Fruit fly (Drosophila melanogaster) whole organism, embryonic: Measurements from ENCODE around the gene CG4364.

Source experiments
- CG10147 ChIP-seq: fragments of 200-800 bp; sonication (Bioruptor generic); optimal IDR thresholded peaks from 2 replicates; lab custom pipeline; 2019; ENCODE audit warnings: missing biosample characterization, mild to moderate bottlenecking, missing genetic modification characterization, moderate library complexity
- CG10274 ChIP-seq: fragments of 200-800 bp; sonication (Bioruptor generic); optimal IDR thresholded peaks from 3 replicates; lab custom pipeline; 2017; ENCODE audit warnings: missing biosample characterization, mild to moderate bottlenecking, missing genetic modification characterization
- CG10321 ChIP-seq: fragments of 200-800 bp; sonication (Bioruptor generic); IDR thresholded peaks from 2 replicates; pipeline ENCODE4 v1.3.6; 2022; ENCODE audit warnings: missing biosample characterization, missing genetic modification characterization
- CG11085 ChIP-seq: fragments of 200-800 bp; sonication (Bioruptor generic); IDR thresholded peaks from 2 replicates; pipeline ENCODE4 v1.3.6; 2022; ENCODE audit warnings: missing biosample characterization, missing genetic modification characterization
- CG12104 ChIP-seq: fragments of 200-800 bp; sonication (Bioruptor generic); optimal IDR thresholded peaks from 3 replicates; lab custom pipeline; 2016; ENCODE audit warnings: missing biosample characterization, missing genetic modification characterization
- CG12659 ChIP-seq: fragments of 200-800 bp; sonication (Bioruptor generic); optimal IDR thresholded peaks from 3 replicates; lab custom pipeline; 2017; ENCODE audit warnings: mild to moderate bottlenecking, missing biosample characterization, missing genetic modification reagents, missing genetic modification characterization
- CG15011 ChIP-seq: fragments of 200-800 bp; sonication (Bioruptor generic); optimal IDR thresholded peaks from 3 replicates; lab custom pipeline; 2018; ENCODE audit warnings: missing biosample characterization, mild to moderate bottlenecking, missing genetic modification characterization
- CG17802 ChIP-seq: fragments of 200-800 bp; sonication (Bioruptor generic); optimal IDR thresholded peaks from 2 replicates; lab custom pipeline; 2018; ENCODE audit warnings: missing biosample characterization, mild to moderate bottlenecking, missing genetic modification characterization, moderate library complexity
- CG1832 ChIP-seq: fragments of 200-800 bp; sonication (Bioruptor generic); optimal IDR thresholded peaks from 2 replicates; lab custom pipeline; 2017; ENCODE audit warnings: missing biosample characterization, mild to moderate bottlenecking, missing genetic modification characterization, inconsistent platforms
- CG2199 ChIP-seq: fragments of 200-800 bp; sonication (Bioruptor generic); IDR thresholded peaks from 3 replicates; pipeline ENCODE4 v1.3.6; 2022; ENCODE audit warnings: missing biosample characterization, missing genetic modification characterization
- CG3726 ChIP-seq: fragments of 200-800 bp; sonication (Bioruptor generic); IDR thresholded peaks from 3 replicates; pipeline ENCODE4, ENCODE4 v1.3.6; 2022; ENCODE audit warnings: missing biosample characterization, missing genetic modification characterization
- CG5245 ChIP-seq: fragments of 200-800 bp; sonication (Bioruptor generic); optimal IDR thresholded peaks from 3 replicates; lab custom pipeline; 2016; ENCODE audit warnings: missing biosample characterization, missing genetic modification characterization
- CG6791 ChIP-seq: fragments of 200-800 bp; sonication (Bioruptor generic); IDR thresholded peaks from 3 replicates; pipeline ENCODE4 v1.3.6; 2022; ENCODE audit warnings: missing biosample characterization, missing genetic modification characterization; ENCODE audit not compliant: partially characterized antibody
- CG7928 ChIP-seq: fragments of 200-800 bp; sonication (Bioruptor generic); optimal IDR thresholded peaks from 2 replicates; lab custom pipeline; 2017; ENCODE audit warnings: missing biosample characterization, mild to moderate bottlenecking, missing genetic modification characterization
- CG8388 ChIP-seq: fragments of 200-800 bp; sonication (Bioruptor generic); optimal IDR thresholded peaks from 2 replicates; lab custom pipeline; 2019; ENCODE audit warnings: missing biosample characterization, mild to moderate bottlenecking, missing genetic modification characterization, moderate library complexity
- CG8478 ChIP-seq: fragments of >200 bp; optimal IDR thresholded peaks from 2 replicates; lab custom pipeline; 2018
- CG9932 ChIP-seq: fragments of 200-800 bp; sonication (Bioruptor generic); IDR thresholded peaks from 2 replicates; pipeline ENCODE4 v1.3.6; 2022; ENCODE audit warnings: missing biosample characterization, missing genetic modification characterization
- Chrac-16 ChIP-seq: fragments of 200-800 bp; sonication (Bioruptor generic); optimal IDR thresholded peaks from 3 replicates; lab custom pipeline; 2016; ENCODE audit warnings: missing biosample characterization, missing genetic modification characterization
- D ChIP-seq, 2 experiments: fragments of 200-800 bp in 1 of 2; fragments of >200 bp in 1 of 2; sonication (Bioruptor generic) in 1 of 2; optimal IDR thresholded peaks; 2 replicates in 1 of 2; 3 replicates in 1 of 2; lab custom pipeline; 2017; ENCODE audit warnings: mild to moderate bottlenecking in 1 of 2, missing biosample characterization in 1 of 2, missing genetic modification characterization in 1 of 2, missing genetic modification reagents in 1 of 2
- D19A ChIP-seq: fragments of 200-800 bp; optimal IDR thresholded peaks from 3 replicates; lab custom pipeline; 2019; ENCODE audit warnings: missing biosample characterization, mild to moderate bottlenecking, missing genetic modification characterization, moderate library complexity
- Deaf1 ChIP-seq: fragments of 200-800 bp; optimal IDR thresholded peaks from 3 replicates; lab custom pipeline; 2019; ENCODE audit warnings: missing biosample characterization, mild to moderate bottlenecking, missing genetic modification characterization, moderate library complexity
- Dip2 ChIP-seq: fragments of 200-800 bp; sonication (Bioruptor generic); IDR thresholded peaks from 2 replicates; pipeline ENCODE4 v1.3.6; 2022; ENCODE audit warnings: missing biosample characterization, missing genetic modification characterization
- Ets97D ChIP-seq: fragments of 200-800 bp; sonication (Bioruptor generic); optimal IDR thresholded peaks from 3 replicates; lab custom pipeline; 2016; ENCODE audit warnings: missing biosample characterization, missing genetic modification characterization
- GATAe ChIP-seq: fragments of 200-800 bp; sonication (Bioruptor generic); conservative IDR thresholded peaks from 2 replicates; pipeline ENCODE4 v1.3.6; 2022; ENCODE audit warnings: missing biosample characterization, missing genetic modification characterization
- Hand ChIP-seq: fragments of 200-800 bp; sonication (Bioruptor generic); optimal IDR thresholded peaks from 2 replicates; lab custom pipeline; 2017; ENCODE audit warnings: mild to moderate bottlenecking, missing biosample characterization, missing genetic modification reagents, missing genetic modification characterization
- Hmr ChIP-seq: fragments of 200-800 bp; sonication (Bioruptor generic); optimal IDR thresholded peaks from 3 replicates; lab custom pipeline; 2017; ENCODE audit warnings: mild to moderate bottlenecking, missing biosample characterization, missing genetic modification reagents, missing genetic modification characterization
- Hsf ChIP-seq: fragments of 200-800 bp; sonication (Bioruptor generic); optimal IDR thresholded peaks from 3 replicates; lab custom pipeline; 2016; ENCODE audit warnings: missing biosample characterization, missing genetic modification characterization
- MBD-R2 ChIP-seq: fragments of 200-800 bp; sonication (Bioruptor generic); IDR thresholded peaks from 2 replicates; pipeline ENCODE4 v1.3.6; 2022; ENCODE audit warnings: missing biosample characterization, missing genetic modification characterization
- NC2β ChIP-seq: fragments of 200-800 bp; sonication (Bioruptor generic); optimal IDR thresholded peaks from 2 replicates; lab custom pipeline; 2016; ENCODE audit warnings: missing biosample characterization, missing genetic modification characterization
- Nf-YB ChIP-seq: fragments of 200-800 bp; sonication (Bioruptor generic); optimal IDR thresholded peaks from 3 replicates; lab custom pipeline; 2019; ENCODE audit warnings: missing biosample characterization, mild to moderate bottlenecking, missing genetic modification characterization, moderate library complexity
- Optix ChIP-seq: fragments of 200-800 bp; sonication (Bioruptor generic); IDR thresholded peaks from 3 replicates; pipeline ENCODE4 v1.3.6; 2022; ENCODE audit warnings: missing biosample characterization, missing genetic modification characterization
- ase ChIP-seq: fragments of 200-800 bp; sonication (Bioruptor generic); IDR thresholded peaks from 3 replicates; pipeline ENCODE4 v1.3.6; 2022; ENCODE audit warnings: missing biosample characterization, missing genetic modification characterization
- cas ChIP-seq: fragments of 200-800 bp; sonication (Bioruptor generic); IDR thresholded peaks from 2 replicates; pipeline ENCODE4 v1.3.6; 2022; ENCODE audit warnings: missing biosample characterization, missing genetic modification characterization
- cg ChIP-seq: fragments of 200-800 bp; sonication (Bioruptor generic); optimal IDR thresholded peaks from 3 replicates; lab custom pipeline; 2019; ENCODE audit warnings: missing biosample characterization, mild to moderate bottlenecking, missing genetic modification characterization, moderate library complexity
- corto ChIP-seq: fragments of 200-800 bp; sonication (Bioruptor generic); optimal IDR thresholded peaks from 2 replicates; lab custom pipeline; 2016; ENCODE audit warnings: missing biosample characterization, mild to moderate bottlenecking, missing genetic modification characterization, moderate library complexity
- cwo ChIP-seq: fragments of 200-800 bp; sonication (Bioruptor generic); optimal IDR thresholded peaks from 3 replicates; lab custom pipeline; 2017; ENCODE audit warnings: missing biosample characterization, missing genetic modification characterization, mild to moderate bottlenecking, moderate library complexity, missing genetic modification reagents
- gfzf ChIP-seq: fragments of 200-800 bp; sonication (Bioruptor generic); optimal IDR thresholded peaks from 2 replicates; lab custom pipeline; 2016; ENCODE audit warnings: missing biosample characterization, mild to moderate bottlenecking, missing genetic modification characterization, moderate library complexity
- grau ChIP-seq: fragments of 200-800 bp; optimal IDR thresholded peaks from 3 replicates; lab custom pipeline; 2019; ENCODE audit warnings: missing biosample characterization, mild to moderate bottlenecking, missing genetic modification characterization, moderate library complexity
- kay ChIP-seq: fragments of 200-800 bp; sonication (Bioruptor generic); optimal IDR thresholded peaks from 2 replicates; lab custom pipeline; 2016; ENCODE audit warnings: missing biosample characterization, missing genetic modification characterization
- knrl ChIP-seq: fragments of 200-800 bp; sonication (Bioruptor generic); IDR thresholded peaks from 3 replicates; pipeline ENCODE4 v1.3.6; 2022; ENCODE audit warnings: missing biosample characterization, missing genetic modification characterization; ENCODE audit not compliant: partially characterized antibody
- mld ChIP-seq: fragments of 200-800 bp; sonication (Bioruptor generic); IDR thresholded peaks from 3 replicates; pipeline ENCODE4 v1.3.6; 2022; ENCODE audit warnings: missing biosample characterization, missing genetic modification characterization; ENCODE audit not compliant: partially characterized antibody
- oc ChIP-seq: fragments of 200-800 bp; sonication (Bioruptor generic); optimal IDR thresholded peaks from 2 replicates; lab custom pipeline; 2018; ENCODE audit warnings: missing biosample characterization, mild to moderate bottlenecking, missing genetic modification characterization, moderate library complexity
- org-1 ChIP-seq: fragments of 200-800 bp; sonication (Bioruptor generic); optimal IDR thresholded peaks from 2 replicates; lab custom pipeline; 2017; ENCODE audit warnings: missing biosample characterization, missing genetic modification characterization
- p53 ChIP-seq: fragments of 200-800 bp; sonication (Bioruptor generic); optimal IDR thresholded peaks from 2 replicates; lab custom pipeline; 2016; ENCODE audit warnings: missing biosample characterization, missing genetic modification characterization
- pum ChIP-seq: fragments of 200-800 bp; sonication (Bioruptor generic); optimal IDR thresholded peaks from 2 replicates; lab custom pipeline; 2016; ENCODE audit warnings: missing biosample characterization, missing genetic modification characterization
- rib ChIP-seq: fragments of 200-800 bp; sonication (Bioruptor generic); IDR thresholded peaks from 2 replicates; pipeline ENCODE4 v1.3.6; 2022; ENCODE audit warnings: missing biosample characterization, missing genetic modification characterization
- sens-2 ChIP-seq: fragments of 200-800 bp; sonication (Bioruptor generic); IDR thresholded peaks from 2 replicates; pipeline ENCODE4 v1.3.6; 2022; ENCODE audit warnings: missing biosample characterization, missing genetic modification characterization
- slp2 ChIP-seq: fragments of 200-800 bp; sonication (Bioruptor generic); optimal IDR thresholded peaks from 2 replicates; lab custom pipeline; 2016; ENCODE audit warnings: missing biosample characterization, missing genetic modification characterization
- sob ChIP-seq: fragments of 200-800 bp; sonication (Bioruptor generic); IDR thresholded peaks from 2 replicates; pipeline ENCODE4 v1.3.6; 2022; ENCODE audit warnings: missing biosample characterization, missing genetic modification characterization
- sr ChIP-seq: fragments of 200-800 bp; sonication (Bioruptor generic); IDR thresholded peaks from 3 replicates; pipeline ENCODE4 v1.3.6; 2022; ENCODE audit warnings: missing biosample characterization, missing genetic modification characterization
- yki ChIP-seq: fragments of >200 bp; optimal IDR thresholded peaks from 3 replicates; lab custom pipeline; 2018

CG4364 gene

DNA sequence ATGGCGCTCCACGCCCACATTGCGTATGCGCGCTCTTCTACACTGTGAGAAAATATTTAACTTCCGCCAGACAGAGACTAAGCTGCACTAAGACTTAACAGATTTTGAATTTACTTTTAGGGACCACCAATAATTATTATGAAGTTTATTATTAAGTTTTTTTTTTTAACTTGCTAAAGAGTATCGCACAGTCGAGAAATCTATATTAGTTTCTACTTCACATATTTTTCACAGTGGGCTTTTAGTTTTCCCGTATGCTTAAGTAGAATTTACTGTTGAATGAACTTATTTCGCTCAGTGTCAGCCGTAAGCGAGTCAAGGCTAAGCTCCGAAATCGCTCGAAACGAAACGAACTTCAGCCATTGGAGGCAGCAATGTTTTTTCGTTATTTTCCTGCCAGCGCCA lies 50.6 kb downstream of the CG4364 start (continued):
- TF ChIP-seq grau (tag; lab: Kevin White, UChicago) = peak; percentile 79
- TF ChIP-seq Hand = peak; percentile 89
- TF ChIP-seq mld = no peak
- no peak for TF ChIP-seq knrl (GFP tag; lab: Robert Waterston, UW)
- TF ChIP-seq CG8388 (GFP tag; lab: Kevin White, UChicago) = peak; percentile 32
- peak; percentile 48 for TF ChIP-seq oc
- TF ChIP-seq gfzf (GFP tag; lab: Kevin White, UChicago) = no peak
- no peak for TF ChIP-seq CG1832
- peak; percentile 1 for TF ChIP-seq CG7928 (GFP tag; lab: Kevin White, UChicago)
- peak; percentile 92 for TF ChIP-seq Hmr (GFP tag; lab: Kevin White, UChicago)
- no peak for TF ChIP-seq yki (lab: Kevin White, UChicago)
- 0 out of 2 replicates have a peak, but pooled peaks have one; percentile 9 for TF ChIP-seq CG10321 (GFP tag; lab: Robert Waterston, UW)
- peak; percentile 88 for TF ChIP-seq CG10147 (GFP tag; lab: Kevin White, UChicago)
- no peak for TF ChIP-seq sens-2 (GFP tag; lab: Robert Waterston, UW)
- peak; percentile 83 for TF ChIP-seq cwo
- TF ChIP-seq Ets97D = peak; percentile 37
- TF ChIP-seq slp2 = peak; percentile 55
- peak; percentile 38 for TF ChIP-seq CG12104 (GFP tag; lab: Kevin White, UChicago)
- TF ChIP-seq sr (GFP tag; lab: Robert Waterston, UW) = no peak
- TF ChIP-seq D19A (tag; lab: Kevin White, UChicago) = peak; percentile 58
- TF ChIP-seq CG17802 (tag; lab: Kevin White, UChicago) = no peak
- TF ChIP-seq rib = no peak
- TF ChIP-seq Deaf1 (tag; lab: Kevin White, UChicago) = peak; percentile 63
- TF ChIP-seq CG8478 = no peak
- peak; percentile 53 for TF ChIP-seq GATAe (GFP tag; lab: Robert Waterston, UW)
- TF ChIP-seq CG15011 (GFP tag; lab: Kevin White, UChicago) = peak; percentile 71
- TF ChIP-seq MBD-R2 = peak; percentile 43
- TF ChIP-seq corto (GFP tag; lab: Kevin White, UChicago) = no peak
- no peak; the same call in 1 of the 2 replicates for TF ChIP-seq CG11085 (GFP tag; lab: Robert Waterston, UW)
- TF ChIP-seq CG5245 (GFP tag; lab: Kevin White, UChicago) = no peak
- no peak for TF ChIP-seq NC2β
- TF ChIP-seq Dip2 = no peak
- TF ChIP-seq cas = no peak
- peak; percentile 62 for TF ChIP-seq CG9932 (GFP tag; lab: Robert Waterston, UW)
- no peak for TF ChIP-seq D (optimal IDR thresholded peaks at IDR 0.05; lab: Kevin White, UChicago)
- TF ChIP-seq D (GFP tag; optimal IDR thresholded peaks at IDR 0.05; lab: Kevin White, UChicago) = peak; percentile 46
- TF ChIP-seq CG12659 (GFP tag; lab: Kevin White, UChicago) = peak; percentile 84
- no peak for TF ChIP-seq CG2199 (GFP tag; lab: Robert Waterston, UW)
- TF ChIP-seq CG6791 = no peak
- TF ChIP-seq p53 (GFP tag; lab: Kevin White, UChicago) = no peak
- TF ChIP-seq pum = peak; percentile 35
- TF ChIP-seq CG3726 (GFP tag; lab: Robert Waterston, UW) = no peak
- no peak for TF ChIP-seq kay (GFP tag; lab: Kevin White, UChicago)
- TF ChIP-seq Nf-YB (GFP tag; lab: Kevin White, UChicago) = peak; percentile 41
- TF ChIP-seq CG10274 (GFP tag; lab: Kevin White, UChicago) = peak; percentile 60
- TF ChIP-seq ase (GFP tag; lab: Robert Waterston, UW) = peak; percentile 62; the same call in 1 of the 3 replicates
- peak; percentile 46 for TF ChIP-seq Hsf (GFP tag; lab: Kevin White, UChicago)
- no peak for TF ChIP-seq cg (GFP tag; lab: Kevin White, UChicago)
- TF ChIP-seq sob (GFP tag; lab: Robert Waterston, UW) = peak; percentile 79
- no peak for TF ChIP-seq Chrac-16 (GFP tag; lab: Kevin White, UChicago)
- TF ChIP-seq org-1 (GFP tag; lab: Kevin White, UChicago) = peak; percentile 79
- peak; percentile 44; the same call in 1 of the 3 replicates for TF ChIP-seq Optix (GFP tag; lab: Robert Waterston, UW)
